Worm (Caenorhabditis elegans) whole organism, late embryonic: ENCODE data around the gene C06E2.5.

Source experiments
- K02D7.2 ChIP-seq: sonication (generic microtip); optimal IDR thresholded peaks from 2 replicates; lab custom pipeline; 2017; ENCODE audit warnings: mild to moderate bottlenecking, missing genetic modification characterization, missing compliant biosample characterization
- K09A11.1 ChIP-seq: sonication (generic microtip); optimal IDR thresholded peaks from 2 replicates; lab custom pipeline; 2017; ENCODE audit warnings: antibody characterized with exemption, mild to moderate bottlenecking, missing genetic modification characterization, missing compliant biosample characterization; ENCODE audit not compliant: insufficient read depth
- T23F11.4 ChIP-seq: fragments of 200-800 bp; sonication (Bioruptor generic); optimal IDR thresholded peaks from 2 replicates; lab custom pipeline; 2018; ENCODE audit warnings: mild to moderate bottlenecking, missing genetic modification characterization, missing compliant biosample characterization
- Y22D7AL.16 ChIP-seq: sonication (generic microtip); optimal IDR thresholded peaks from 2 replicates; lab custom pipeline; 2016; ENCODE audit warnings: missing genetic modification characterization, missing compliant biosample characterization
- ceh-19 ChIP-seq: fragments of 200-800 bp; sonication (Bioruptor generic); optimal IDR thresholded peaks from 2 replicates; lab custom pipeline; 2018; ENCODE audit warnings: mild to moderate bottlenecking, missing genetic modification characterization, missing compliant biosample characterization
- ceh-2 ChIP-seq: sonication (generic microtip); optimal IDR thresholded peaks from 2 replicates; lab custom pipeline; 2016; ENCODE audit warnings: missing genotype, missing genetic modification characterization, missing compliant biosample characterization
- ceh-22 ChIP-seq: sonication (generic microtip); optimal IDR thresholded peaks from 2 replicates; lab custom pipeline; 2017; ENCODE audit warnings: missing biosample characterization, missing genetic modification characterization
- ceh-24 ChIP-seq: sonication (generic microtip); optimal IDR thresholded peaks from 2 replicates; lab custom pipeline; 2016; ENCODE audit warnings: mild to moderate bottlenecking, missing genetic modification characterization, missing compliant biosample characterization
- ceh-30 ChIP-seq: fragments of 150-350 bp; optimal IDR thresholded peaks from 2 replicates; lab custom pipeline; 2014; ENCODE audit warnings: missing biosample characterization, missing genetic modification characterization
- ceh-31 ChIP-seq: sonication (generic microtip); optimal IDR thresholded peaks from 2 replicates; lab custom pipeline; 2016; ENCODE audit warnings: missing genetic modification characterization, missing compliant biosample characterization
- ceh-34 ChIP-seq: sonication (generic microtip); optimal IDR thresholded peaks from 2 replicates; lab custom pipeline; 2016; ENCODE audit warnings: mild to moderate bottlenecking, missing genetic modification characterization, missing compliant biosample characterization
- ceh-45 ChIP-seq: fragments of 200-800 bp; sonication (Bioruptor generic); IDR thresholded peaks from 2 replicates; pipeline ENCODE4 v1.3.6; 2022; ENCODE audit warnings: missing genetic modification reagents, missing genetic modification characterization, missing compliant biosample characterization
- ceh-6 ChIP-seq: fragments of 200-800 bp; sonication (Bioruptor generic); optimal IDR thresholded peaks from 2 replicates; lab custom pipeline; 2018; ENCODE audit warnings: mild to moderate bottlenecking, missing genetic modification characterization, missing compliant biosample characterization
- che-1 ChIP-seq: sonication (generic microtip); optimal IDR thresholded peaks from 2 replicates; lab custom pipeline; 2016; ENCODE audit warnings: mild to moderate bottlenecking, missing genetic modification characterization, missing compliant biosample characterization
- dmd-4 ChIP-seq: sonication (generic microtip); optimal IDR thresholded peaks from 2 replicates; lab custom pipeline; 2016; ENCODE audit warnings: borderline replicate concordance, missing genetic modification characterization, missing compliant biosample characterization
- dve-1 ChIP-seq: sonication (generic microtip); optimal IDR thresholded peaks from 2 replicates; lab custom pipeline; 2017; ENCODE audit warnings: antibody characterized with exemption, mild to moderate bottlenecking, missing genetic modification characterization, missing compliant biosample characterization
- elt-2 ChIP-seq: sonication (generic microtip); optimal IDR thresholded peaks from 2 replicates; lab custom pipeline; 2016; ENCODE audit warnings: missing genetic modification reagents, missing genetic modification characterization, missing compliant biosample characterization
- elt-4 ChIP-seq: sonication (generic microtip); optimal IDR thresholded peaks from 2 replicates; lab custom pipeline; 2016; ENCODE audit warnings: missing genetic modification characterization, missing compliant biosample characterization
- ets-4 ChIP-seq: sonication (generic microtip); optimal IDR thresholded peaks from 2 replicates; lab custom pipeline; 2016; ENCODE audit warnings: missing genetic modification characterization, missing compliant biosample characterization
- eyg-1 ChIP-seq: sonication (generic microtip); optimal IDR thresholded peaks from 2 replicates; lab custom pipeline; 2016; ENCODE audit warnings: missing genotype, missing genetic modification characterization, missing compliant biosample characterization
- fax-1 ChIP-seq: sonication (generic microtip); optimal IDR thresholded peaks from 2 replicates; lab custom pipeline; 2016; ENCODE audit warnings: missing genotype, missing genetic modification characterization, missing compliant biosample characterization
- fkh-6 ChIP-seq: sonication (generic microtip); optimal IDR thresholded peaks from 2 replicates; lab custom pipeline; 2016; ENCODE audit warnings: missing genetic modification characterization, missing compliant biosample characterization
- gmeb-2 ChIP-seq: sonication (generic microtip); optimal IDR thresholded peaks from 2 replicates; lab custom pipeline; 2016; ENCODE audit warnings: missing genetic modification characterization, inconsistent platforms, missing compliant biosample characterization
- hlh-13 ChIP-seq: fragments of 200-800 bp; sonication (Bioruptor generic); optimal IDR thresholded peaks from 2 replicates; lab custom pipeline; 2018; ENCODE audit warnings: mild to moderate bottlenecking, missing genetic modification characterization, missing compliant biosample characterization
- hlh-15 ChIP-seq: sonication (generic microtip); optimal IDR thresholded peaks from 2 replicates; lab custom pipeline; 2016; ENCODE audit warnings: missing genetic modification characterization, missing compliant biosample characterization
- hlh-8 ChIP-seq: sonication (generic microtip); optimal IDR thresholded peaks from 2 replicates; lab custom pipeline; 2016; ENCODE audit warnings: missing genotype, missing genetic modification characterization, missing compliant biosample characterization
- madf-2 ChIP-seq: sonication (generic microtip); optimal IDR thresholded peaks from 2 replicates; lab custom pipeline; 2017; ENCODE audit warnings: missing genetic modification characterization, missing compliant biosample characterization
- mec-3 ChIP-seq: sonication (generic microtip); optimal IDR thresholded peaks from 2 replicates; lab custom pipeline; 2016; ENCODE audit warnings: borderline replicate concordance, missing genetic modification characterization, missing compliant biosample characterization
- nfya-1 ChIP-seq: sonication (generic microtip); optimal IDR thresholded peaks from 2 replicates; lab custom pipeline; 2017; ENCODE audit warnings: missing genetic modification characterization, mild to moderate bottlenecking, missing compliant biosample characterization, antibody characterized with exemption, moderate library complexity
- nhr-11 ChIP-seq: fragments of 150-350 bp; optimal IDR thresholded peaks from 2 replicates; lab custom pipeline; 2014; ENCODE audit warnings: missing biosample characterization, missing genetic modification characterization
- nhr-232 ChIP-seq: sonication (generic microtip); optimal IDR thresholded peaks from 2 replicates; lab custom pipeline; 2016; ENCODE audit warnings: missing genetic modification characterization, missing compliant biosample characterization
- npax-4 ChIP-seq: sonication (generic microtip); optimal IDR thresholded peaks from 2 replicates; lab custom pipeline; 2016; ENCODE audit warnings: missing genetic modification characterization, missing compliant biosample characterization
- odd-2 ChIP-seq: sonication (generic microtip); optimal IDR thresholded peaks from 2 replicates; lab custom pipeline; 2017; ENCODE audit warnings: antibody characterized with exemption, mild to moderate bottlenecking, missing genetic modification characterization, missing compliant biosample characterization
- pag-3 ChIP-seq: sonication (generic microtip); optimal IDR thresholded peaks from 2 replicates; lab custom pipeline; 2016; ENCODE audit warnings: missing compliant biosample characterization, missing genetic modification characterization, borderline replicate concordance
- pax-1 ChIP-seq: fragments of 150-350 bp; optimal IDR thresholded peaks from 2 replicates; lab custom pipeline; 2014; ENCODE audit warnings: missing biosample characterization, missing genetic modification characterization
- pha-4 ChIP-seq: fragments of 150-350 bp; optimal IDR thresholded peaks from 2 replicates; lab custom pipeline; 2018; ENCODE audit warnings: missing biosample characterization, missing genetic modification reagents, missing genetic modification characterization
- pqm-1 ChIP-seq: sonication (generic microtip); optimal IDR thresholded peaks from 2 replicates; lab custom pipeline; 2016; ENCODE audit warnings: missing genetic modification characterization, missing compliant biosample characterization
- pros-1 ChIP-seq: fragments of 150-350 bp; optimal IDR thresholded peaks from 2 replicates; lab custom pipeline; 2014; ENCODE audit warnings: missing biosample characterization, missing genetic modification reagents, missing genetic modification characterization
- ref-2 ChIP-seq: sonication (generic microtip); optimal IDR thresholded peaks from 2 replicates; lab custom pipeline; 2016; ENCODE audit warnings: missing genetic modification characterization, missing compliant biosample characterization
- sdc-2 ChIP-seq: sonication (generic microtip); optimal IDR thresholded peaks from 2 replicates; lab custom pipeline; 2016; ENCODE audit warnings: missing genotype, missing genetic modification characterization, missing compliant biosample characterization
- sox-2 ChIP-seq: fragments of 200-800 bp; sonication (Bioruptor generic); IDR thresholded peaks from 2 replicates; pipeline ENCODE4 v1.3.6; 2022; ENCODE audit warnings: missing genetic modification reagents, missing genetic modification characterization, missing compliant biosample characterization
- sox-4 ChIP-seq: sonication (generic microtip); optimal IDR thresholded peaks from 2 replicates; lab custom pipeline; 2017; ENCODE audit warnings: mild to moderate bottlenecking, missing genetic modification characterization, inconsistent platforms, missing compliant biosample characterization
- tbx-7 ChIP-seq: sonication (generic microtip); optimal IDR thresholded peaks from 2 replicates; lab custom pipeline; 2016; ENCODE audit warnings: missing genotype, missing genetic modification characterization, missing compliant biosample characterization
- unc-3 ChIP-seq, 2 experiments: fragments of 200-800 bp in 1 of 2; sonication (Bioruptor generic) in 1 of 2; sonication (generic microtip) in 1 of 2; conservative IDR thresholded peaks in 1 of 2; optimal IDR thresholded peaks in 1 of 2; 2 replicates each; pipeline versions ENCODE4 v1.3.6 to Lab custom; 2016 to 2022; ENCODE audit warnings: missing compliant biosample characterization in 2 of 2, missing genetic modification characterization in 2 of 2, missing genetic modification reagents in 1 of 2
- unc-42 ChIP-seq: sonication (generic microtip); optimal IDR thresholded peaks from 2 replicates; lab custom pipeline; 2016; ENCODE audit warnings: missing genotype, missing genetic modification characterization, missing compliant biosample characterization
- unc-55 ChIP-seq: sonication (generic microtip); optimal IDR thresholded peaks from 2 replicates; lab custom pipeline; 2017; ENCODE audit warnings: missing biosample characterization, missing genetic modification reagents, missing genetic modification characterization
- unc-86 ChIP-seq: sonication (generic microtip); optimal IDR thresholded peaks from 2 replicates; lab custom pipeline; 2016; ENCODE audit warnings: missing genetic modification characterization, missing compliant biosample characterization
- zip-5 ChIP-seq: sonication (generic microtip); optimal IDR thresholded peaks from 2 replicates; lab custom pipeline; 2016; ENCODE audit warnings: missing genetic modification characterization, missing compliant biosample characterization
- ztf-16 ChIP-seq: sonication (generic microtip); optimal IDR thresholded peaks from 2 replicates; lab custom pipeline; 2017; ENCODE audit warnings: missing genetic modification characterization, missing compliant biosample characterization

The C06E2.5 gene

ce11 chrX:8838176-8838575, 19.6 kb downstream of the C06E2.5 start:
- no peak for TF ChIP-seq ceh-6 (GFP tag; lab: Kevin White, UChicago)
- TF ChIP-seq zip-5 (tag; lab: Kevin White, UChicago): no peak
- no peak for TF ChIP-seq npax-4 (tag; lab: Kevin White, UChicago)
- TF ChIP-seq nhr-232: no peak
- no peak for TF ChIP-seq sdc-2 (tag; lab: Kevin White, UChicago)
- TF ChIP-seq T23F11.4: no peak
- TF ChIP-seq nfya-1 (tag; lab: Kevin White, UChicago): no peak
- no peak for TF ChIP-seq unc-55
- TF ChIP-seq sox-2 (GFP tag; lab: Robert Waterston, UW): no peak
- no peak for TF ChIP-seq K02D7.2
- TF ChIP-seq elt-4 (tag; lab: Kevin White, UChicago): no peak
- TF ChIP-seq tbx-7 (tag; lab: Kevin White, UChicago): no peak
- no peak for TF ChIP-seq hlh-13
- no peak for TF ChIP-seq K09A11.1
- TF ChIP-seq pag-3 (tag; lab: Kevin White, UChicago): no peak
- TF ChIP-seq elt-2 (tag; lab: Kevin White, UChicago): no peak
- no peak for TF ChIP-seq eyg-1
- no peak for TF ChIP-seq fkh-6 (tag; lab: Kevin White, UChicago)
- no peak for TF ChIP-seq sox-4 (tag; lab: Kevin White, UChicago)

- TF ChIP-seq dmd-4 (tag; lab: Kevin White, UChicago): peak; percentile 91
- TF ChIP-seq mec-3 (tag; lab: Kevin White, UChicago): peak; percentile 75
- TF ChIP-seq npax-4 (tag; lab: Kevin White, UChicago): peak; percentile 85
- TF ChIP-seq elt-2 (tag; lab: Kevin White, UChicago): peak; percentile 96
- TF ChIP-seq dve-1: peak; percentile 89
- peak; percentile 26 for TF ChIP-seq pax-1
- TF ChIP-seq gmeb-2 (tag; lab: Kevin White, UChicago): peak; percentile 94
- no peak for TF ChIP-seq pha-4
- peak; percentile 79 for TF ChIP-seq ceh-24
- peak; percentile 86 for TF ChIP-seq pag-3 (tag; lab: Kevin White, UChicago)
- TF ChIP-seq odd-2 (tag; lab: Kevin White, UChicago): peak; percentile 71
- peak; percentile 93 for TF ChIP-seq ztf-16
- peak; percentile 80 for TF ChIP-seq zip-5 (tag; lab: Kevin White, UChicago)
- peak; percentile 91 for TF ChIP-seq hlh-15 (tag; lab: Kevin White, UChicago)
- TF ChIP-seq ceh-31 (tag; lab: Kevin White, UChicago): peak; percentile 93
- TF ChIP-seq madf-2: peak; percentile 93
- peak; percentile 52 for TF ChIP-seq ets-4
- TF ChIP-seq ceh-45 (GFP tag; lab: Robert Waterston, UW): peak; percentile 94
- peak; percentile 87 for TF ChIP-seq hlh-8 (tag; lab: Kevin White, UChicago)
- peak; percentile 8 for TF ChIP-seq ceh-22
- TF ChIP-seq tbx-7 (tag; lab: Kevin White, UChicago): peak; percentile 77
- TF ChIP-seq eyg-1: peak; percentile 95
- peak; percentile 95 for TF ChIP-seq ceh-19
- peak; percentile 88 for TF ChIP-seq ceh-30 (tag; lab: Kevin White, UChicago)
- TF ChIP-seq che-1 (tag; lab: Kevin White, UChicago): peak; percentile 93
- TF ChIP-seq pros-1: peak; percentile 75
- peak; percentile 94 for TF ChIP-seq unc-86 (tag; lab: Kevin White, UChicago)
- TF ChIP-seq sox-2 (GFP tag; lab: Robert Waterston, UW): peak; percentile 86
- peak; percentile 25 for TF ChIP-seq unc-55
- peak; percentile 85 for TF ChIP-seq pqm-1 (tag; lab: Kevin White, UChicago)
- TF ChIP-seq unc-42 (tag; lab: Kevin White, UChicago): peak; percentile 93
- peak; percentile 95 for TF ChIP-seq ceh-6 (GFP tag; lab: Kevin White, UChicago)
- TF ChIP-seq nhr-11 (tag; lab: Kevin White, UChicago): no peak
- peak; percentile 89 for TF ChIP-seq fax-1
- TF ChIP-seq hlh-13: peak; percentile 97
- TF ChIP-seq Y22D7AL.16 (tag; lab: Kevin White, UChicago): peak; percentile 96
- TF ChIP-seq nhr-232: peak; percentile 90
- TF ChIP-seq ceh-2 (tag; lab: Kevin White, UChicago): peak; percentile 89
- TF ChIP-seq ceh-34 (tag; lab: Kevin White, UChicago): peak; percentile 97
- peak; percentile 98 for TF ChIP-seq ref-2
- peak; percentile 97 for TF ChIP-seq unc-3 (GFP tag; conservative IDR thresholded peaks at IDR 0.05; lab: Robert Waterston, UW)
- TF ChIP-seq unc-3 (tag; optimal IDR thresholded peaks at IDR 0.05; lab: Kevin White, UChicago): peak; percentile 94
- peak; percentile 96 for TF ChIP-seq T23F11.4
Measured at ce11 chrX:8835887-8836348, 21.8 kb downstream of the C06E2.5 start, which contains the start of gene C28G1.2. TSS of gene C28G1.2 (plus strand) at chrX:8836016.
